Worm (Caenorhabditis elegans): ENCODE data around the gene srw-127.

DNA sequence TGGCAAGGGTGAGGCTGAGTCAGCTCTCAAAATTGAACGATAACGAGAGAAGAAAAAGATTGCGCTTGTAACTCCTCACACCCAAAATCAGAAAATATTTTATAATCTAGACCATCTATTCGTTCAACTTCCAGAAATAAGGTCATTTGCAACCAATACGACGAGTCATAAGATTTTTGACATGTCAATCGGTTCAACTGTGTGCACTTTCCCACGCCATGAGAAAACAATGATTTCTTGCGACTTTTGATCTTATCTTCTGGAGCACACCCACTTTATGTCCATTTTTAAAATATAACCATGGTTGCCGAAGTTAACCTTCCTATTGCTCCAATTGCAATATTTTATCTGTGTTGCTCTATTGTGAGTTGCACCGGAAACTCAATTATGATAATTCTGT, 4.3 kb downstream of the srw-127 start, which contains the start of gene srsx-32:
- TF ChIP-seq ama-1 (optimal IDR thresholded peaks at IDR 0.05) (no peak), ztf-4 (tag; optimal IDR thresholded peaks at IDR 0.05) (no peak), nhr-237 (tag; optimal IDR thresholded peaks at IDR 0.05) (no peak), fkh-10 (GFP tag; optimal IDR thresholded peaks at IDR 0.05) (no peak)
